Fruit fly (Drosophila melanogaster): ENCODE measurements around the gene Edc3.

DNA sequence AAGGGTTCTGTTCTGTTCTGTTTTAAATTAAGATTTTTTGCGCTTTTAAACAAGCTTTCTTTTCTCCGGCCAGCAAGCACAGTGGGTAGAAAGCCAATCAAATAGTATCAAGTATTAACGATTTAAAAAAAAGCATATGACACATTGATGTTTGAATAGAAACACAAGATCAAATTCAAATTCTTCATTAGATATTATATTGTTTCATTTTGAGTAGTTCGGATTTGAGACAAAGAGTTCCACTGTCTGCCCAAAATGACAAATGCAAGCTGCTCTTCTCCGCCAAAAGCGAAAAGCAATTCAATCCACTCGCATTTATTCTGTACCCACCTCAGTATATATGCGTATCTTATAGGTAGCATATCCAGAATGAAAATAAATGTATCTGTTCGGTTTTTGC lies 27.4 kb downstream of the Edc3 start:
- no peak for TF ChIP-seq CG8478 (optimal IDR thresholded peaks at IDR 0.05)
- TF ChIP-seq CTCF (optimal IDR thresholded peaks at IDR 0.05), result no peak

Data from S2 (cell line).